Worm (Caenorhabditis elegans) whole organism, midembryonic: ENCODE measurements around the gene C03C10.7.

Source experiments
- T22C8.4 ChIP-seq: fragments of 200-800 bp; sonication (Bioruptor generic); IDR thresholded peaks from 2 replicates; pipeline ENCODE4 v1.3.6; 2022; ENCODE audit warnings: missing genetic modification characterization, missing compliant biosample characterization
- cog-1 ChIP-seq: sonication (generic microtip); optimal IDR thresholded peaks from 2 replicates; lab custom pipeline; 2016; ENCODE audit warnings: missing genetic modification characterization, missing compliant biosample characterization
- flt-1 ChIP-seq: fragments of 200-800 bp; sonication (Bioruptor generic); IDR thresholded peaks from 2 replicates; pipeline ENCODE4 v1.3.6; 2022; ENCODE audit warnings: missing genetic modification characterization, missing compliant biosample characterization
- klf-2 ChIP-seq: fragments of 200-800 bp; sonication (Bioruptor generic); conservative IDR thresholded peaks from 2 replicates; pipeline ENCODE4 v1.3.6; 2022; ENCODE audit warnings: missing genetic modification reagents, missing genetic modification characterization, missing compliant biosample characterization
- med-1 ChIP-seq: sonication (generic microtip); optimal IDR thresholded peaks from 2 replicates; lab custom pipeline; 2017; ENCODE audit warnings: missing genetic modification characterization, mild to moderate bottlenecking, missing compliant biosample characterization, antibody characterized with exemption, missing genetic modification reagents; ENCODE audit not compliant: insufficient read depth
- ref-1 ChIP-seq: fragments of 200-800 bp; sonication (Bioruptor generic); conservative IDR thresholded peaks from 2 replicates; pipeline ENCODE4 v1.3.6; 2022; ENCODE audit warnings: missing genetic modification reagents, missing genetic modification characterization, missing compliant biosample characterization
- tab-1 ChIP-seq: fragments of 200-800 bp; sonication (Bioruptor generic); IDR thresholded peaks from 2 replicates; pipeline ENCODE4 v1.3.6; 2022; ENCODE audit warnings: missing genetic modification characterization, missing compliant biosample characterization
- ztf-29 ChIP-seq: fragments of 200-800 bp; sonication (Bioruptor generic); IDR thresholded peaks from 2 replicates; pipeline ENCODE4 v1.3.6; 2022; ENCODE audit warnings: missing genetic modification reagents, missing genetic modification characterization, missing compliant biosample characterization

DNA sequence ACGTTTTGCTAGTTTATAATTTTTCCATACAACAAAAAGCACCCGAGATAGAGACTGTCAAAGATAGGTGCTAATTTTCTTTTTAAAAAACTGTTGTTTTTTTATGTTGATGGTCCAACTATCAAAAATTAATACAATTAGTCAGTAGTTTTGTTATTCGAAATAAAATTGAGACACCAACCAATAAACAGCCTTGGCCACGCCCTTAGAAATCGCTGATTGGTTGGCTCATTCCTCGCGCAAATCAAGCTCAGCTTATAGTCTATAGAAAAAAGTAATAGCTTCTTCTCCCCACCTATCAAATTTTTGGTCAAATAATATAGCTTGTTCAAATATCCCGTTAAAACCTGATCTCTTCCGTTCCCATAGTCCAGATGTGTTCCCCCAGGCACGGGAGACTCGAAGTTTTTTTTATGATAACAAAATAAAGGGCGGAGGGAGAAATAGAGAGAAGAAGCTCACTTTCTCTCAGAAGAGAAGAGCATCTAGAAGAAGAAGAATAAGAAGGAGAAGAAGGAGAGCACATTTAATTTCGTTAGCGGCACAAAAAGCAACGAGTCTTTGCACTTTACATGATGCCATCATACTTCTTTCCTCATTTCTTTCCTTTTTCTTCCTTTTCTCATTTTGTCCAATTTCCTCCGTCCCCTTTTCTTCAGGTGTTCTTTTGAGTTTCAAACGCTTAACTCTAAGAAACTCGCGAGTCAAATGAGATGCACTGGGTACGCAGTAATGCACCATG, 36.1 kb downstream of the C03C10.7 start:
- TF ChIP-seq klf-2, result no peak
- no peak for TF ChIP-seq flt-1 (GFP tag; lab: Robert Waterston, UW)
- TF ChIP-seq ref-1 (GFP tag; lab: Robert Waterston, UW), result no peak
- no peak for TF ChIP-seq med-1
- TF ChIP-seq tab-1 (GFP tag; lab: Robert Waterston, UW), result no peak
- no peak for TF ChIP-seq T22C8.4
- TF ChIP-seq cog-1, result no peak
- TF ChIP-seq ztf-29 (GFP tag; lab: Robert Waterston, UW), result no peak
